Fruit fly (Drosophila melanogaster) whole organism, embryonic: Measurements from ENCODE around the gene CG18649.

Experiments
- CG10147 ChIP-seq: fragments of 200-800 bp; sonication (Bioruptor generic); optimal IDR thresholded peaks from 2 replicates; lab custom pipeline; 2019; ENCODE audit warnings: missing biosample characterization, mild to moderate bottlenecking, missing genetic modification characterization, moderate library complexity
- CG10654 ChIP-seq: fragments of 200-800 bp; sonication (Bioruptor generic); optimal IDR thresholded peaks from 2 replicates; lab custom pipeline; 2016; ENCODE audit warnings: missing biosample characterization, missing genetic modification characterization
- CG11093 ChIP-seq: fragments of 200-800 bp; sonication (Bioruptor generic); IDR thresholded peaks from 3 replicates; pipeline ENCODE4 v1.3.6; 2022; ENCODE audit warnings: missing biosample characterization, missing genetic modification characterization
- CG11398 ChIP-seq: fragments of 200-800 bp; sonication (Bioruptor generic); optimal IDR thresholded peaks from 2 replicates; lab custom pipeline; 2016; ENCODE audit warnings: missing biosample characterization, missing genetic modification characterization
- CG11695 ChIP-seq: fragments of 200-800 bp; sonication (Bioruptor generic); IDR thresholded peaks from 3 replicates; pipeline ENCODE4 v1.3.6; 2022; ENCODE audit warnings: missing biosample characterization, missing genetic modification characterization
- CG12071 ChIP-seq: fragments of 200-800 bp; sonication (Bioruptor generic); optimal IDR thresholded peaks from 3 replicates; lab custom pipeline; 2018; ENCODE audit warnings: missing biosample characterization, mild to moderate bottlenecking, missing genetic modification characterization
- CG14860 ChIP-seq: fragments of 200-800 bp; sonication (Bioruptor generic); IDR thresholded peaks from 3 replicates; pipeline ENCODE4 v1.3.6; 2022; ENCODE audit warnings: missing biosample characterization, missing genetic modification characterization; ENCODE audit not compliant: partially characterized antibody
- CG15011 ChIP-seq: fragments of 200-800 bp; sonication (Bioruptor generic); optimal IDR thresholded peaks from 3 replicates; lab custom pipeline; 2018; ENCODE audit warnings: missing biosample characterization, mild to moderate bottlenecking, missing genetic modification characterization
- CG17186 ChIP-seq: fragments of 200-800 bp; sonication (Bioruptor generic); optimal IDR thresholded peaks from 3 replicates; lab custom pipeline; 2017; ENCODE audit warnings: missing biosample characterization, missing genetic modification reagents, missing genetic modification characterization
- CG17912 ChIP-seq: fragments of 200-800 bp; sonication (Bioruptor generic); optimal IDR thresholded peaks from 2 replicates; lab custom pipeline; 2018; ENCODE audit warnings: missing biosample characterization, mild to moderate bottlenecking, missing genetic modification characterization
- CG18476 ChIP-seq: fragments of 200-800 bp; sonication (Bioruptor generic); optimal IDR thresholded peaks from 2 replicates; lab custom pipeline; 2016; ENCODE audit warnings: missing biosample characterization, mild to moderate bottlenecking, missing genetic modification characterization
- CG30431 ChIP-seq: fragments of 200-800 bp; sonication (Bioruptor generic); optimal IDR thresholded peaks from 2 replicates; lab custom pipeline; 2017; ENCODE audit warnings: missing biosample characterization, missing genetic modification characterization
- CG32767 ChIP-seq: fragments of 200-800 bp; sonication (Bioruptor generic); IDR thresholded peaks from 2 replicates; pipeline ENCODE4 v1.3.6; 2022; ENCODE audit warnings: missing biosample characterization, missing genetic modification characterization
- CG3838 ChIP-seq: fragments of 200-800 bp; sonication (Bioruptor generic); optimal IDR thresholded peaks from 3 replicates; lab custom pipeline; 2016; ENCODE audit warnings: missing biosample characterization, missing genetic modification characterization
- CG4360 ChIP-seq: fragments of 200-800 bp; sonication (Bioruptor generic); IDR thresholded peaks from 2 replicates; pipeline ENCODE4 v1.3.6; 2022; ENCODE audit warnings: missing biosample characterization, missing genetic modification characterization
- CG43689 ChIP-seq: fragments of 200-800 bp; sonication (Bioruptor generic); IDR thresholded peaks from 2 replicates; pipeline ENCODE4 v1.3.6; 2022; ENCODE audit warnings: missing biosample characterization, missing genetic modification characterization
- CG4404 ChIP-seq: fragments of 200-800 bp; sonication (Bioruptor generic); IDR thresholded peaks from 2 replicates; pipeline ENCODE4 v1.3.6; 2022; ENCODE audit warnings: missing biosample characterization, missing genetic modification characterization
- CG6654 ChIP-seq: fragments of 200-800 bp; sonication (Bioruptor generic); optimal IDR thresholded peaks from 2 replicates; lab custom pipeline; 2017; ENCODE audit warnings: missing biosample characterization, mild to moderate bottlenecking, missing genetic modification characterization
- CG8478 ChIP-seq: fragments of >200 bp; optimal IDR thresholded peaks from 2 replicates; lab custom pipeline; 2018
- CrebB ChIP-seq: fragments of 200-800 bp; sonication (Bioruptor generic); optimal IDR thresholded peaks from 3 replicates; lab custom pipeline; 2018; ENCODE audit warnings: missing biosample characterization, mild to moderate bottlenecking, missing genetic modification characterization
- D19A ChIP-seq: fragments of 200-800 bp; optimal IDR thresholded peaks from 3 replicates; lab custom pipeline; 2019; ENCODE audit warnings: missing biosample characterization, mild to moderate bottlenecking, missing genetic modification characterization, moderate library complexity
- Dref ChIP-seq: fragments of 200-800 bp; sonication (Bioruptor generic); IDR thresholded peaks from 2 replicates; pipeline ENCODE4 v1.3.6; 2022; ENCODE audit warnings: missing biosample characterization, missing genetic modification characterization
- Ets97D ChIP-seq: fragments of 200-800 bp; sonication (Bioruptor generic); optimal IDR thresholded peaks from 3 replicates; lab custom pipeline; 2016; ENCODE audit warnings: missing biosample characterization, missing genetic modification characterization
- HLHmδ ChIP-seq: fragments of 200-800 bp; sonication (Bioruptor generic); optimal IDR thresholded peaks from 2 replicates; lab custom pipeline; 2018; ENCODE audit warnings: missing biosample characterization, mild to moderate bottlenecking, missing genetic modification characterization, moderate library complexity
- Hey ChIP-seq: fragments of 200-800 bp; sonication (Bioruptor generic); optimal IDR thresholded peaks from 3 replicates; lab custom pipeline; 2018; ENCODE audit warnings: missing biosample characterization, mild to moderate bottlenecking, missing genetic modification characterization
- Lhr ChIP-seq: fragments of 200-800 bp; sonication (Bioruptor generic); optimal IDR thresholded peaks from 3 replicates; lab custom pipeline; 2017; ENCODE audit warnings: mild to moderate bottlenecking, missing biosample characterization, missing genetic modification reagents, missing genetic modification characterization
- Mad ChIP-seq: fragments of 200-800 bp; sonication (Bioruptor generic); optimal IDR thresholded peaks from 2 replicates; lab custom pipeline; 2016; ENCODE audit warnings: missing biosample characterization, missing genetic modification characterization
- Meics ChIP-seq: fragments of 200-800 bp; sonication (Bioruptor generic); optimal IDR thresholded peaks from 2 replicates; lab custom pipeline; 2017; ENCODE audit warnings: missing biosample characterization, mild to moderate bottlenecking, missing genetic modification characterization
- Nf-YA ChIP-seq: fragments of 200-800 bp; sonication (Bioruptor generic); IDR thresholded peaks from 2 replicates; pipeline ENCODE4 v1.3.6; 2022; ENCODE audit warnings: missing biosample characterization, missing genetic modification characterization
- PHDP ChIP-seq: fragments of 200-800 bp; sonication (Bioruptor generic); optimal IDR thresholded peaks from 3 replicates; lab custom pipeline; 2018; ENCODE audit warnings: missing biosample characterization, mild to moderate bottlenecking, missing genetic modification characterization, moderate library complexity
- Rx ChIP-seq: fragments of 200-800 bp; sonication (Bioruptor generic); IDR thresholded peaks from 2 replicates; pipeline ENCODE4 v1.3.6; 2022; ENCODE audit warnings: missing biosample characterization, missing genetic modification characterization
- Side ChIP-seq: fragments of 200-800 bp; sonication (Bioruptor generic); optimal IDR thresholded peaks from 2 replicates; lab custom pipeline; 2016; ENCODE audit warnings: missing biosample characterization, missing genetic modification characterization
- TFAM ChIP-seq: fragments of 200-800 bp; sonication (Bioruptor generic); optimal IDR thresholded peaks from 2 replicates; lab custom pipeline; 2017; ENCODE audit warnings: missing biosample characterization, missing genetic modification characterization, inconsistent platforms
- amos ChIP-seq: fragments of 200-800 bp; sonication (Bioruptor generic); IDR thresholded peaks from 2 replicates; pipeline ENCODE4 v1.3.6; 2022; ENCODE audit warnings: missing biosample characterization, missing genetic modification characterization; ENCODE audit not compliant: partially characterized antibody
- ase ChIP-seq: fragments of 200-800 bp; sonication (Bioruptor generic); IDR thresholded peaks from 3 replicates; pipeline ENCODE4 v1.3.6; 2022; ENCODE audit warnings: missing biosample characterization, missing genetic modification characterization
- br ChIP-seq: fragments of >200 bp; optimal IDR thresholded peaks from 2 replicates; lab custom pipeline; 2017
- dmrt11E ChIP-seq: fragments of 200-800 bp; sonication (Bioruptor generic); optimal IDR thresholded peaks from 3 replicates; lab custom pipeline; 2018; ENCODE audit warnings: missing biosample characterization, mild to moderate bottlenecking, missing genetic modification characterization, moderate library complexity
- eve ChIP-seq, 2 experiments: fragments of >200 bp; optimal IDR thresholded peaks; 2 replicates each; lab custom pipeline; 2017; ENCODE audit warnings: missing biosample characterization in 2 of 2, missing genetic modification characterization in 2 of 2
- fd102C ChIP-seq: fragments of 200-800 bp; sonication (Bioruptor generic); optimal IDR thresholded peaks from 2 replicates; lab custom pipeline; 2018; ENCODE audit warnings: missing biosample characterization, mild to moderate bottlenecking, missing genetic modification characterization, moderate library complexity
- ftz-f1 ChIP-seq: fragments of 200-800 bp; sonication (Bioruptor generic); optimal IDR thresholded peaks from 2 replicates; lab custom pipeline; 2016; ENCODE audit warnings: missing biosample characterization, missing genetic modification characterization
- fu2 ChIP-seq: fragments of 200-800 bp; sonication (Bioruptor generic); optimal IDR thresholded peaks from 2 replicates; lab custom pipeline; 2016; ENCODE audit warnings: missing biosample characterization, missing genetic modification characterization
- gro ChIP-seq: fragments of 200-800 bp; sonication (Bioruptor generic); optimal IDR thresholded peaks from 2 replicates; lab custom pipeline; 2016; ENCODE audit warnings: missing biosample characterization, missing genetic modification characterization
- gsb ChIP-seq: fragments of 200-800 bp; sonication (Bioruptor generic); IDR thresholded peaks from 2 replicates; pipeline ENCODE4 v1.3.6; 2022; ENCODE audit warnings: missing biosample characterization, missing genetic modification characterization
- klu ChIP-seq: fragments of 200-800 bp; sonication (Bioruptor generic); IDR thresholded peaks from 2 replicates; pipeline ENCODE4 v1.3.6; 2022; ENCODE audit warnings: missing biosample characterization, missing genetic modification characterization
- lmd ChIP-seq: fragments of 200-800 bp; sonication (Bioruptor generic); IDR thresholded peaks from 2 replicates; pipeline ENCODE4 v1.3.6; 2022; ENCODE audit warnings: missing biosample characterization, missing genetic modification characterization
- nmo ChIP-seq: fragments of 200-800 bp; sonication (Bioruptor generic); optimal IDR thresholded peaks from 2 replicates; lab custom pipeline; 2018; ENCODE audit warnings: missing biosample characterization, mild to moderate bottlenecking, missing genetic modification characterization, moderate library complexity
- odd ChIP-seq: fragments of 200-800 bp; sonication (Bioruptor generic); optimal IDR thresholded peaks from 2 replicates; lab custom pipeline; 2017; ENCODE audit warnings: missing biosample characterization, mild to moderate bottlenecking, missing genetic modification characterization
- sens ChIP-seq: fragments of 200-800 bp; sonication (Bioruptor generic); peaks from one replicate; lab custom pipeline; 2016; ENCODE audit warnings: missing biosample characterization, missing genetic modification characterization
- sisA ChIP-seq: fragments of 200-800 bp; sonication (Bioruptor generic); IDR thresholded peaks from 2 replicates; pipeline ENCODE4 v1.3.6; 2022; ENCODE audit warnings: missing biosample characterization, missing genetic modification characterization
- tna ChIP-seq: fragments of 200-800 bp; sonication (Bioruptor generic); IDR thresholded peaks from 2 replicates; pipeline ENCODE4 v1.3.6; 2022; ENCODE audit warnings: missing biosample characterization, missing genetic modification characterization; ENCODE audit not compliant: partially characterized antibody
- toy ChIP-seq: fragments of 200-800 bp; sonication (Bioruptor generic); IDR thresholded peaks from 2 replicates; pipeline ENCODE4 v1.3.6; 2022; ENCODE audit warnings: missing biosample characterization, missing genetic modification characterization

CG18649 gene

dm6 chr3L:15011638-15012335, 42.1 kb downstream of the CG18649 start (continued):
- no peak for TF ChIP-seq Nf-YA (GFP tag; lab: Robert Waterston, UW)
- peak; percentile 50 for TF ChIP-seq CG30431 (GFP tag; lab: Kevin White, UChicago)
- peak; percentile 33 for TF ChIP-seq Lhr (GFP tag; lab: Kevin White, UChicago)
- TF ChIP-seq CG12071, result peak; percentile 41
- 0 out of 2 replicates have a peak, but pooled peaks have one; percentile 11 for TF ChIP-seq Rx
- peak; percentile 29; the same call in 1 of the 2 replicates for TF ChIP-seq gsb (GFP tag; lab: Robert Waterston, UW)
- no peak for TF ChIP-seq CG14860 (GFP tag; lab: Robert Waterston, UW)
- peak; percentile 38 for TF ChIP-seq CG18476
- peak; percentile 42 for TF ChIP-seq fd102C (GFP tag; lab: Kevin White, UChicago)
- TF ChIP-seq CrebB (tag; lab: Kevin White, UChicago), result peak; percentile 71
- TF ChIP-seq gro, result no peak
- no peak for TF ChIP-seq Dref (GFP tag; lab: Robert Waterston, UW)
- TF ChIP-seq CG11695, result peak; percentile 73
- no peak for TF ChIP-seq Ets97D (GFP tag; lab: Kevin White, UChicago)
- TF ChIP-seq Side, result peak; percentile 23
- TF ChIP-seq CG32767 (GFP tag; lab: Robert Waterston, UW), result peak; percentile 65; the same call in 1 of the 2 replicates
- TF ChIP-seq Meics (GFP tag; lab: Kevin White, UChicago), result peak; percentile 74
- no peak for TF ChIP-seq Hey (tag; lab: Kevin White, UChicago)
- peak; percentile 68; the same call in 1 of the 3 replicates for TF ChIP-seq ase (GFP tag; lab: Robert Waterston, UW)
- TF ChIP-seq lmd (GFP tag; lab: Robert Waterston, UW), result peak; percentile 71
- TF ChIP-seq CG8478, result no peak
- no peak for TF ChIP-seq amos (GFP tag; lab: Robert Waterston, UW)
- TF ChIP-seq HLHmδ, result no peak
- TF ChIP-seq sens (GFP tag; lab: Kevin White, UChicago), result peak; percentile 90
- no peak for TF ChIP-seq Mad (GFP tag; lab: Kevin White, UChicago)
- no peak for TF ChIP-seq CG17186 (GFP tag; lab: Kevin White, UChicago)
- peak; percentile 80 for TF ChIP-seq sisA (GFP tag; lab: Robert Waterston, UW)
- TF ChIP-seq CG15011 (GFP tag; lab: Kevin White, UChicago), result peak; percentile 65
- TF ChIP-seq CG17912 (GFP tag; lab: Kevin White, UChicago), result no peak
- peak; percentile 72 for TF ChIP-seq D19A (tag; lab: Kevin White, UChicago)
- TF ChIP-seq odd, result peak; percentile 58
- peak; percentile 13 for TF ChIP-seq CG6654 (GFP tag; lab: Kevin White, UChicago)
- peak; percentile 50 for TF ChIP-seq CG4404 (GFP tag; lab: Robert Waterston, UW)
- no peak for TF ChIP-seq tna (GFP tag; lab: Robert Waterston, UW)
- TF ChIP-seq eve (GFP tag; optimal IDR thresholded peaks at IDR 0.05; lab: Kevin White, UChicago), result peak in 1 of 2 experiments; percentile 88
- peak; percentile 84 for TF ChIP-seq nmo (GFP tag; lab: Kevin White, UChicago)
- TF ChIP-seq ftz-f1 (GFP tag; lab: Kevin White, UChicago), result no peak
- TF ChIP-seq CG43689 (GFP tag; lab: Robert Waterston, UW), result peak; percentile 9; the same call in 1 of the 2 replicates
- TF ChIP-seq CG11398 (GFP tag; lab: Kevin White, UChicago), result no peak
- peak; percentile 22; the same call in 1 of the 2 replicates for TF ChIP-seq klu (GFP tag; lab: Robert Waterston, UW)
- TF ChIP-seq fu2 (GFP tag; lab: Kevin White, UChicago), result no peak
- TF ChIP-seq CG4360 (GFP tag; lab: Robert Waterston, UW), result no peak
- 0 out of 3 replicates have a peak, but pooled peaks have one; percentile 36 for TF ChIP-seq CG11093
- peak; percentile 82 for TF ChIP-seq PHDP (tag; lab: Kevin White, UChicago)
- peak; percentile 86 for TF ChIP-seq dmrt11E (tag; lab: Kevin White, UChicago)
- peak; percentile 76 for TF ChIP-seq CG10147 (GFP tag; lab: Kevin White, UChicago)
- TF ChIP-seq CG10654 (GFP tag; lab: Kevin White, UChicago), result peak; percentile 63
- TF ChIP-seq br, result no peak
- peak; percentile 36 for TF ChIP-seq CG3838 (GFP tag; lab: Kevin White, UChicago)
- no peak for TF ChIP-seq TFAM
- no peak for TF ChIP-seq toy (GFP tag; lab: Robert Waterston, UW)
